Fruit fly (Drosophila melanogaster) whole organism: ENCODE results near the gene Muc68Ca.

ENCODE experiments used
- CG8478 ChIP-seq: fragments of >200 bp; optimal IDR thresholded peaks from 2 replicates; lab custom pipeline; 2018; ENCODE audit warnings: inconsistent platforms
- Dll ChIP-seq: fragments of >200 bp; optimal IDR thresholded peaks from 2 replicates; lab custom pipeline; 2017
- pan ChIP-seq: fragments of >200 bp; optimal IDR thresholded peaks from 2 replicates; lab custom pipeline; 2017
- psq ChIP-seq: fragments of >200 bp; optimal IDR thresholded peaks from 2 replicates; lab custom pipeline; 2017
- usp ChIP-seq: fragments of >200 bp; optimal IDR thresholded peaks from 2 replicates; lab custom pipeline; 2017; ENCODE audit warnings: missing biosample characterization, missing genetic modification characterization, mixed read lengths

DNA sequence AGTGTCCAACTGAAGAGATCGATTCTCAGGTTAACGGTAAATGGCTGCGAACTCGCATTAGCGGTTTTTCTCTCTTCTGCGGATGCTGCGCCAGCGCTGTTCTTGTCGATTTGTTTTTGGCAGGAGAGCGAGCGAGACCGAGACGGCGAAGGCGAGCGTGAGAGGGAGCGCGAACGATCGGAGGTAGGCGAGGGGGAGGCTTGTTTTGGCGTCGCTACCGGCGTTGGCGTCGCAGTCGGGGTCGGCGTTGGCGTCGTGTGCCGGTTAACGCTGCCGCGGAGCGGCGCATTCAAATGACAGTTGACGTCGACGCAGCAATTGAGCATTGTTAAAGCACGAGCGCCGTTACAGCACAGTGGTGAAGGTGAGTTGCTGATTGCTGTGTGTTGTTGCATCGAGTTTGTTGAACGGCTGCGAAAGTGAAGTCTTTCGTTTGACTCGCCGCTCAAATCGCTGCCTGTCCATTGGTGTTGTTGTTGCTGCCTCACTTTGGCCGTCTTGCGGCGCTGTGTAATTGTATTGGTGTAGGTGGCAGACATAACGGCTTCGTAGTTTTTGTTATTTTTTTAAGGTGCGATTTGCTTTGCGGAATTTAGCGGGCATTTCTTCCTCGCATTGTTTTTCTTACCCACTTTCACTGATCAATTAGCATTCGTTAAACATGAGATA is 33.0 kb downstream of the Muc68Ca start:
- no peak for TF ChIP-seq pan
- no peak for TF ChIP-seq psq
- TF ChIP-seq usp (GFP tag; lab: Kevin White, UChicago), result no peak
- peak; percentile 70 for TF ChIP-seq Dll (lab: Kevin White, UChicago)
- TF ChIP-seq CG8478 (lab: Kevin White, UChicago), result no peak
